Fruit fly (Drosophila melanogaster): ENCODE data around the gene Set8.
A peak's percentile ranks its signal among the peaks of the same experiment; 100 is the strongest.

The Set8 gene

dm6 chr3R:14288669-14289383 is 27.0 kb upstream of the Set8 start, which contains the start of gene red:
red (plus strand) TSS chr3R:14289071.
- TF ChIP-seq Doc3 (GFP tag; IDR thresholded peaks at IDR 0.05; ENCODE audit: partially characterized antibody) = no peak
- peak; percentile 62 for TF ChIP-seq zfh2 (GFP tag; optimal IDR thresholded peaks at IDR 0.05)
- peak; percentile 85 for TF ChIP-seq gem (tag; optimal IDR thresholded peaks at IDR 0.05)
- TF ChIP-seq schlank (tag; optimal IDR thresholded peaks at IDR 0.05) = peak; percentile 36
- TF ChIP-seq CG33557 (GFP tag; optimal IDR thresholded peaks at IDR 0.05) = no peak
- no peak for TF ChIP-seq CG4282 (GFP tag; optimal IDR thresholded peaks at IDR 0.05)
- TF ChIP-seq CG13287 (GFP tag; IDR thresholded peaks at IDR 0.05; ENCODE audit: partially characterized antibody) = peak; percentile 13; the same call in 1 of the 2 replicates
- TF ChIP-seq nerfin-2 (GFP tag; IDR thresholded peaks at IDR 0.05; ENCODE audit: partially characterized antibody) = no peak
- TF ChIP-seq CG11504 (tag; optimal IDR thresholded peaks at IDR 0.05) = peak; percentile 84
- TF ChIP-seq bigmax (GFP tag; optimal IDR thresholded peaks at IDR 0.05) = no peak
- peak; percentile 17 for TF ChIP-seq ERR (GFP tag; optimal IDR thresholded peaks at IDR 0.05)
- peak; percentile 51 for TF ChIP-seq onecut (GFP tag; IDR thresholded peaks at IDR 0.05)
- peak; percentile 24 for TF ChIP-seq tx (GFP tag; optimal IDR thresholded peaks at IDR 0.05)
- peak; percentile 45 for TF ChIP-seq CG15601 (tag; optimal IDR thresholded peaks at IDR 0.05)
- no peak for TF ChIP-seq sna (GFP tag; IDR thresholded peaks at IDR 0.05; ENCODE audit: partially characterized antibody)
- TF ChIP-seq nom (GFP tag; optimal IDR thresholded peaks at IDR 0.05) = peak; percentile 69
- TF ChIP-seq hb (GFP tag; IDR thresholded peaks at IDR 0.05; ENCODE audit: partially characterized antibody) = no peak
- TF ChIP-seq vnd (GFP tag; IDR thresholded peaks at IDR 0.05; ENCODE audit: partially characterized antibody) = no peak
- TF ChIP-seq CG17359 (tag; optimal IDR thresholded peaks at IDR 0.05) = peak; percentile 79
- peak; percentile 64 for TF ChIP-seq ems (GFP tag; optimal IDR thresholded peaks at IDR 0.05)
- peak; percentile 45; the same call in 1 of the 3 replicates for TF ChIP-seq CG11093 (GFP tag; IDR thresholded peaks at IDR 0.05)
- TF ChIP-seq tll (GFP tag; optimal IDR thresholded peaks at IDR 0.05) = no peak
- peak; percentile 54 for TF ChIP-seq tup (GFP tag; optimal IDR thresholded peaks at IDR 0.05)
- peak; percentile 68 for TF ChIP-seq CG10274 (GFP tag; optimal IDR thresholded peaks at IDR 0.05)
- no peak for TF ChIP-seq Scr (GFP tag; IDR thresholded peaks at IDR 0.05; ENCODE audit: partially characterized antibody)
- no peak for TF ChIP-seq ash1 (GFP tag; optimal IDR thresholded peaks at IDR 0.05)
- TF ChIP-seq CG6854 (GFP tag; optimal IDR thresholded peaks at IDR 0.05) = peak; percentile 62
- TF ChIP-seq CG15073 (GFP tag; optimal IDR thresholded peaks at IDR 0.05) = no peak
- TF ChIP-seq CG32767 (GFP tag; IDR thresholded peaks at IDR 0.05) = 0 out of 2 replicates have a peak, but pooled peaks have one; percentile 24
- peak; percentile 39; the same call in 1 of the 2 replicates for TF ChIP-seq Poxn (GFP tag; IDR thresholded peaks at IDR 0.05)
- peak; percentile 62 for TF ChIP-seq Dek (tag; optimal IDR thresholded peaks at IDR 0.05)
- TF ChIP-seq trh (GFP tag; optimal IDR thresholded peaks at IDR 0.05) = no peak
- peak; percentile 81 for TF ChIP-seq dmrt99B (tag; optimal IDR thresholded peaks at IDR 0.05)
- peak in 1 of 2 experiments; percentile 56 for TF ChIP-seq Eip74EF (GFP tag; optimal IDR thresholded peaks at IDR 0.05)
- no peak for TF ChIP-seq bbx (GFP tag; IDR thresholded peaks at IDR 0.05; ENCODE audit: partially characterized antibody)
- no peak for TF ChIP-seq NC2β (GFP tag; optimal IDR thresholded peaks at IDR 0.05)
- peak; percentile 10; the same call in 1 of the 3 replicates for TF ChIP-seq CG34224 (GFP tag; IDR thresholded peaks at IDR 0.05; ENCODE audit: partially characterized antibody)
- TF ChIP-seq CG15479 (GFP tag; optimal IDR thresholded peaks at IDR 0.05) = no peak
- TF ChIP-seq Dip3 (GFP tag; optimal IDR thresholded peaks at IDR 0.05) = peak; percentile 68
- TF ChIP-seq usp (GFP tag; optimal IDR thresholded peaks at IDR 0.05) = no peak
- peak; percentile 42; the same call in 1 of the 2 replicates for TF ChIP-seq CG5953 (GFP tag; IDR thresholded peaks at IDR 0.05)
- peak; percentile 77 for TF ChIP-seq CG12659 (GFP tag; optimal IDR thresholded peaks at IDR 0.05)
- peak; percentile 65 for TF ChIP-seq CG12071 (GFP tag; optimal IDR thresholded peaks at IDR 0.05)
- TF ChIP-seq Awh (GFP tag; IDR thresholded peaks at IDR 0.05) = peak; percentile 52; the same call in 1 of the 2 replicates
- peak; percentile 59 for TF ChIP-seq Drgx (GFP tag; IDR thresholded peaks at IDR 0.05)
- peak; percentile 32 for TF ChIP-seq Vsx1 (GFP tag; optimal IDR thresholded peaks at IDR 0.05)
- peak; percentile 42 for TF ChIP-seq CG1602 (GFP tag; optimal IDR thresholded peaks at IDR 0.05)

Measured in whole organism, embryonic.